Fruit fly (Drosophila melanogaster) whole organism, prepupa: ENCODE results near the gene Coq4.

Source experiments
- salr ChIP-seq, 2 experiments: fragments of 200-800 bp; sonication (Bioruptor generic); optimal IDR thresholded peaks; 3 replicates each; lab custom pipeline; 2016 to 2018; ENCODE audit warnings: missing biosample characterization in 2 of 2, missing genetic modification characterization in 2 of 2, mild to moderate bottlenecking in 1 of 2
- svp ChIP-seq: fragments of 200-800 bp; sonication (Bioruptor generic); peaks from one replicate; lab custom pipeline; 2016; ENCODE audit warnings: missing biosample characterization, missing genetic modification characterization

DNA sequence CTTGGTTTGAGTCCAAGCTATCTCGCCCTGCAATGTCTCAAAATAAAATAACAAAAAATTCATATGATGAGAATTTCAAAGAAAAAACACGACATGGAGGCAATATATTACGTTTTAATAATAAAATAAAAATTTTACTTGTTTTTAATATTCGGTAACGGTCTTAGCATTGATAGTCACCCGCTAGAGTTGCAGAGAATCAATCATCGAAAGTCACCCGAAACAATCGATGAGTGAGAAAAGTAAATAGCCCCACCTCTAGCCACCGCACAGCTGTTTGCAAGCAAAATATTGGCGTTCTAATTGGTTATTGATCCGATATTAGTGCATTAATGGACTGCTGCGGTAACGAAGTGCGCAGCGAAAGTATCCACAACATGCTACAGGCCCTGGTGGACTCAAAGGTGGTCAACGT, 42.6 kb upstream of the Coq4 start, which contains the start of gene CG34250:
- TF ChIP-seq svp (GFP tag; lab: Kevin White, UChicago) (no peak), salr (GFP tag; optimal IDR thresholded peaks at IDR 0.05; lab: Kevin White, UChicago) (no peak)
